Worm (Caenorhabditis elegans) whole organism, L3 larva: ENCODE data around the gene T19H5.7.

Source experiments
- R02D3.7 ChIP-seq: fragments of 150-350 bp; optimal IDR thresholded peaks from 2 replicates; lab custom pipeline; 2014; ENCODE audit warnings: missing biosample characterization, missing genetic modification characterization
- ZK546.5 ChIP-seq: sonication (generic microtip); optimal IDR thresholded peaks from 2 replicates; lab custom pipeline; 2017; ENCODE audit warnings: missing biosample characterization, missing genetic modification characterization
- aly-2 ChIP-seq: fragments of 150-350 bp; optimal IDR thresholded peaks from 2 replicates; lab custom pipeline; 2014; ENCODE audit warnings: missing biosample characterization, missing genetic modification characterization
- ama-1 ChIP-seq: fragments of 150-350 bp; optimal IDR thresholded peaks from 2 replicates; lab custom pipeline; 2018
- ceh-16 ChIP-seq: sonication (generic microtip); optimal IDR thresholded peaks from 2 replicates; lab custom pipeline; 2017; ENCODE audit warnings: missing biosample characterization, missing genetic modification characterization
- ceh-82 ChIP-seq: fragments of 150-350 bp; optimal IDR thresholded peaks from 2 replicates; lab custom pipeline; 2014; ENCODE audit warnings: missing biosample characterization, missing genetic modification characterization
- ceh-9 ChIP-seq: sonication (generic microtip); optimal IDR thresholded peaks from 2 replicates; lab custom pipeline; 2018; ENCODE audit warnings: missing biosample characterization, missing genetic modification characterization
- daf-12 ChIP-seq: fragments of 150-350 bp; optimal IDR thresholded peaks from 2 replicates; lab custom pipeline; 2014; ENCODE audit warnings: missing biosample characterization, missing genetic modification reagents, missing genetic modification characterization
- egl-5 ChIP-seq: fragments of 150-350 bp; optimal IDR thresholded peaks from 2 replicates; lab custom pipeline; 2017; ENCODE audit warnings: missing biosample characterization, missing genetic modification reagents, missing genetic modification characterization, inconsistent platforms
- elt-2 ChIP-seq: sonication (generic microtip); optimal IDR thresholded peaks from 2 replicates; lab custom pipeline; 2016; ENCODE audit warnings: missing genetic modification reagents, mild to moderate bottlenecking, missing genetic modification characterization, missing compliant biosample characterization
- elt-3 ChIP-seq, 3 experiments: fragments of 150-350 bp in 1 of 3; sonication (generic microtip) in 2 of 3; optimal IDR thresholded peaks; 2 replicates in 2 of 3; 4 replicates in 1 of 3; lab custom pipeline; 2014 to 2017; ENCODE audit warnings: missing biosample characterization in 3 of 3, missing genetic modification characterization in 3 of 3
- eor-1 ChIP-seq, 2 experiments: fragments of 150-350 bp; optimal IDR thresholded peaks; 2 replicates each; lab custom pipeline; 2014 to 2018; ENCODE audit warnings: missing biosample characterization in 2 of 2, missing genetic modification characterization in 2 of 2
- fkh-10 ChIP-seq: sonication (generic microtip); optimal IDR thresholded peaks from 2 replicates; lab custom pipeline; 2017; ENCODE audit warnings: missing biosample characterization, missing genetic modification reagents, missing genetic modification characterization
- fkh-2 ChIP-seq: fragments of 150-350 bp; optimal IDR thresholded peaks from 2 replicates; lab custom pipeline; 2014; ENCODE audit warnings: missing biosample characterization, missing genetic modification reagents, missing genetic modification characterization
- fos-1 ChIP-seq: fragments of 150-350 bp; optimal IDR thresholded peaks from 2 replicates; lab custom pipeline; 2014; ENCODE audit warnings: missing biosample characterization, missing genetic modification characterization
- jun-1 ChIP-seq: fragments of 150-350 bp; optimal IDR thresholded peaks from 2 replicates; lab custom pipeline; 2014; ENCODE audit warnings: missing biosample characterization, missing genetic modification reagents, missing genetic modification characterization
- lin-15B ChIP-seq: fragments of 150-350 bp; optimal IDR thresholded peaks from 2 replicates; lab custom pipeline; 2014; ENCODE audit warnings: missing biosample characterization, missing genetic modification characterization
- lsy-12 ChIP-seq: sonication (generic microtip); optimal IDR thresholded peaks from 2 replicates; lab custom pipeline; 2016; ENCODE audit warnings: mild to moderate bottlenecking, missing genetic modification characterization, missing compliant biosample characterization
- mdl-1 ChIP-seq: fragments of 150-350 bp; optimal IDR thresholded peaks from 2 replicates; lab custom pipeline; 2014; ENCODE audit warnings: missing biosample characterization, missing genetic modification characterization
- mml-1 ChIP-seq: fragments of 150-350 bp; sonication (generic microtip); optimal IDR thresholded peaks from 3 replicates; lab custom pipeline; 2014; ENCODE audit warnings: missing biosample characterization, missing genetic modification characterization
- nfya-1 ChIP-seq: sonication (generic microtip); optimal IDR thresholded peaks from 2 replicates; lab custom pipeline; 2017; ENCODE audit warnings: missing genetic modification characterization, mild to moderate bottlenecking, missing compliant biosample characterization, antibody characterized with exemption, moderate library complexity; ENCODE audit not compliant: insufficient read depth
- nhr-11 ChIP-seq: fragments of 150-350 bp; optimal IDR thresholded peaks from 2 replicates; lab custom pipeline; 2014; ENCODE audit warnings: missing biosample characterization, missing genetic modification characterization
- nhr-12 ChIP-seq: fragments of 150-350 bp; optimal IDR thresholded peaks from 2 replicates; lab custom pipeline; 2014; ENCODE audit warnings: missing biosample characterization, missing genetic modification characterization
- nhr-23 ChIP-seq: fragments of 150-350 bp; optimal IDR thresholded peaks from 2 replicates; lab custom pipeline; 2014; ENCODE audit warnings: missing biosample characterization, missing genetic modification reagents, missing genetic modification characterization
- nhr-237 ChIP-seq: fragments of 150-350 bp; optimal IDR thresholded peaks from 2 replicates; lab custom pipeline; 2014; ENCODE audit warnings: missing biosample characterization, missing genetic modification characterization
- nhr-25 ChIP-seq: sonication (generic microtip); optimal IDR thresholded peaks from 2 replicates; lab custom pipeline; 2017; ENCODE audit warnings: missing biosample characterization, missing genetic modification characterization
- nhr-28 ChIP-seq: fragments of 150-350 bp; optimal IDR thresholded peaks from 2 replicates; lab custom pipeline; 2014; ENCODE audit warnings: missing biosample characterization, missing genetic modification characterization
- nhr-43 ChIP-seq: sonication (generic microtip); optimal IDR thresholded peaks from 2 replicates; lab custom pipeline; 2016; ENCODE audit warnings: mild to moderate bottlenecking, missing genetic modification characterization, missing compliant biosample characterization; ENCODE audit not compliant: poor library complexity, severe bottlenecking
- pha-4 ChIP-seq: fragments of 150-350 bp; optimal IDR thresholded peaks from 2 replicates; lab custom pipeline; 2014; ENCODE audit warnings: missing biosample characterization, missing genetic modification reagents, missing genetic modification characterization
- pqm-1 ChIP-seq: fragments of 150-350 bp; optimal IDR thresholded peaks from 2 replicates; lab custom pipeline; 2017; ENCODE audit warnings: missing biosample characterization, missing genetic modification characterization, inconsistent platforms
- sea-2 ChIP-seq: fragments of 150-350 bp; sonication (generic microtip); optimal IDR thresholded peaks from 4 replicates; lab custom pipeline; 2014; ENCODE audit warnings: missing biosample characterization, missing genetic modification reagents, missing genetic modification characterization
- skn-1 ChIP-seq: fragments of 150-350 bp; optimal IDR thresholded peaks from 2 replicates; lab custom pipeline; 2014; ENCODE audit warnings: missing biosample characterization, missing genetic modification characterization
- snpc-4 ChIP-seq: fragments of 150-350 bp; optimal IDR thresholded peaks from 2 replicates; lab custom pipeline; 2014; ENCODE audit warnings: missing biosample characterization, missing genetic modification characterization
- tbx-2 ChIP-seq: sonication (generic microtip); optimal IDR thresholded peaks from 2 replicates; lab custom pipeline; 2016; ENCODE audit warnings: mild to moderate bottlenecking, missing genetic modification characterization, missing compliant biosample characterization
- unc-39 ChIP-seq: sonication (generic microtip); optimal IDR thresholded peaks from 4 replicates; lab custom pipeline; 2017; ENCODE audit warnings: missing biosample characterization, missing genetic modification characterization
- unc-62 ChIP-seq: fragments of 150-350 bp; sonication (generic microtip); optimal IDR thresholded peaks from 4 replicates; lab custom pipeline; 2014; ENCODE audit warnings: missing biosample characterization, missing genetic modification reagents, missing genetic modification characterization
- zag-1 ChIP-seq: fragments of 150-350 bp; optimal IDR thresholded peaks from 2 replicates; lab custom pipeline; 2014; ENCODE audit warnings: missing biosample characterization, missing genetic modification characterization
- ztf-4 ChIP-seq: fragments of 150-350 bp; optimal IDR thresholded peaks from 2 replicates; lab custom pipeline; 2014; ENCODE audit warnings: missing biosample characterization, missing genetic modification characterization

The T19H5.7 gene

ce11 chrII:9521570-9521969, 41.7 kb upstream of the T19H5.7 start, which contains the start of gene sra-1:
TSS of gene sra-1 (minus strand) at chrII:9521670.
- no peak for TF ChIP-seq ZK546.5
- no peak for TF ChIP-seq elt-3 (tag; optimal IDR thresholded peaks at IDR 0.05; lab: Kevin White, UChicago)
- no peak for TF ChIP-seq nhr-11 (tag; lab: Kevin White, UChicago)
- no peak for TF ChIP-seq nfya-1 (tag; lab: Kevin White, UChicago)
- TF ChIP-seq elt-2: no peak
- no peak for TF ChIP-seq nhr-43 (tag; lab: Kevin White, UChicago)

ce11 chrII:9518781-9519180, 38.9 kb upstream of the T19H5.7 start, which contains the start of the genes sfxn-1.1 and AH6.3:
TSS of gene sfxn-1.1 (minus strand) at chrII:9518881.
TSS of gene AH6.3 (plus strand) at chrII:9519055.
- TF ChIP-seq aly-2 (tag; lab: Kevin White, UChicago): no peak
- no peak for TF ChIP-seq elt-2
- TF ChIP-seq ztf-4 (tag; lab: Kevin White, UChicago): no peak
- no peak for TF ChIP-seq ceh-82 (tag; lab: Kevin White, UChicago)
- no peak for TF ChIP-seq skn-1 (tag; lab: Kevin White, UChicago)
- no peak for TF ChIP-seq daf-12
- no peak for TF ChIP-seq nhr-11 (tag; lab: Kevin White, UChicago)
- TF ChIP-seq fkh-10 (GFP tag; lab: Kevin White, UChicago): no peak
- TF ChIP-seq lin-15B: no peak
- TF ChIP-seq ZK546.5: no peak
- TF ChIP-seq tbx-2 (tag; lab: Kevin White, UChicago): no peak
- TF ChIP-seq ama-1: no peak
- TF ChIP-seq unc-62 (GFP tag; lab: Kevin White, UChicago): no peak
- no peak for TF ChIP-seq zag-1 (tag; lab: Kevin White, UChicago)
- TF ChIP-seq R02D3.7 (tag; lab: Kevin White, UChicago): no peak
- TF ChIP-seq lsy-12: no peak

- no peak for TF ChIP-seq sea-2 (GFP tag; lab: Kevin White, UChicago)
These were observed 36.9 kb upstream of the T19H5.7 start, which contains the start of gene gcy-1 for ce11 chrII:9516836-9517235. TSS of gene gcy-1 (minus strand) at chrII:9516936.

- no peak for TF ChIP-seq unc-39
- TF ChIP-seq nhr-23 (tag; lab: Kevin White, UChicago): no peak
- no peak for TF ChIP-seq fos-1 (tag; lab: Kevin White, UChicago)
- no peak for TF ChIP-seq ztf-4 (tag; lab: Kevin White, UChicago)
- no peak for TF ChIP-seq eor-1 (tag; optimal IDR thresholded peaks at IDR 0.05; lab: Kevin White, UChicago)
- TF ChIP-seq snpc-4: no peak
- TF ChIP-seq nhr-25 (tag; lab: Kevin White, UChicago): no peak
- TF ChIP-seq pha-4 (tag; lab: Kevin White, UChicago): no peak
- TF ChIP-seq elt-2: no peak
- TF ChIP-seq mml-1 (tag; lab: Kevin White, UChicago): no peak
- TF ChIP-seq lin-15B: no peak
- TF ChIP-seq nhr-28 (tag; lab: Kevin White, UChicago): no peak
- TF ChIP-seq zag-1 (tag; lab: Kevin White, UChicago): no peak
- TF ChIP-seq tbx-2 (tag; lab: Kevin White, UChicago): no peak
- no peak for TF ChIP-seq mdl-1
- no peak for TF ChIP-seq skn-1 (tag; lab: Kevin White, UChicago)
- no peak for TF ChIP-seq lsy-12
- TF ChIP-seq jun-1: no peak
- TF ChIP-seq elt-3 (tag; optimal IDR thresholded peaks at IDR 0.05; lab: Kevin White, UChicago): no peak
- no peak for TF ChIP-seq fkh-2 (tag; lab: Kevin White, UChicago)
These were observed 27.3 kb upstream of the T19H5.7 start, which contains the start of gene gcy-3 for ce11 chrII:9507181-9507580. TSS of gene gcy-3 (minus strand) at chrII:9507281.

- TF ChIP-seq nhr-12 (tag; lab: Kevin White, UChicago) (no peak), ceh-16 (no peak), elt-3 (tag; optimal IDR thresholded peaks at IDR 0.05; lab: Kevin White, UChicago) (no peak), elt-2 (peak; percentile 98), ZK546.5 (no peak), pha-4 (tag; lab: Kevin White, UChicago) (peak; percentile 68), mdl-1 (no peak), nhr-23 (tag; lab: Kevin White, UChicago) (no peak), pqm-1 (tag; lab: Kevin White, UChicago) (peak; percentile 78), fkh-2 (tag; lab: Kevin White, UChicago) (no peak), eor-1 (tag; optimal IDR thresholded peaks at IDR 0.05; lab: Kevin White, UChicago) (no peak), daf-12 (no peak), egl-5 (no peak), nhr-237 (no peak), zag-1 (tag; lab: Kevin White, UChicago) (no peak), sea-2 (GFP tag; lab: Kevin White, UChicago) (no peak), ceh-9 (tag; lab: Kevin White, UChicago) (no peak), nhr-28 (tag; lab: Kevin White, UChicago) (no peak), jun-1 (peak; percentile 78)
These were observed 22.0 kb upstream of the T19H5.7 start for ce11 chrII:9501955-9502354.
